Fruit fly (Drosophila melanogaster): Measurements from ENCODE around the gene CG34367.

Gene CG34367

DNA sequence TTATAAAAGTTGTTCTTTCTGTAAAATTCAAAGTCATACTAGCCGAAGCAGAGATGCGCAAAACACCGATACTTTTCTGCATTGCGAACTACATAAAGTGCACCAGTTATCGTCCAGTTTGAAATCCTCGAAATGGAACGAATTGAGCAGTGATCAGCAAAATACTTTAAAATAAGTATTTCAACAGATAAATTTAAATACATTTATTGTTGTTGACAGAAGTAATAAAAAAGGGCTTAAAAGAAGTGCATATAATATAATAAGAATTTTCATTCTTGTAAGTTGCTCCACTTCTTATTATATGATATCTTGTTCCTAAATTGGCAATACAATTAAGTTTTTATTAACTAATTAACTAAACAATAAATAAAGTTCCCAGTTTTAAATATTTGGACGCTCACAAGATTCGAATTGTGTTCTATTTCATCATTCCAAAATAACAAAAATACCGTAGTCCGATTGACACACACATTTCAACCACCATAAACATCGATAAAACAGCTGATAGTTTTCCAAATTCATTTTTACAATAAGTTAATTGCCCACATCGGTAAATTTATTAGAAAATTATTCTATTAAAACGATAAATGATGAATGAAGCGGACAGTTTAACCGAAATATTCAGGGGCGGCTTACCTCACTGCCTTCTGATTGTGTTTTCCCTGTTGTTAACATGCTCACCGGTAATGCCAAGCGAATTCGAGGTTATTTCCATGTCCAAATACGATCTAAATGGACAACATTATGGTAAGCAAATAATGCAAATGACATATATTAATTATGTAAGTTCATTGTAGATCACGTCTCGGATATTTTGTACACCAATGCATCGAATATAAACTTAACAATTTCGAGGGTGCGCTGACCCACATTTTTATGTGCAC lies 39.1 kb downstream of the CG34367 start, which contains the start of the genes Usp14 and CG4972 (continued):
- peak; percentile 37 for TF ChIP-seq gfzf (GFP tag; optimal IDR thresholded peaks at IDR 0.05)
- peak; percentile 29 for TF ChIP-seq CG2120 (GFP tag; optimal IDR thresholded peaks at IDR 0.05)
- no peak for TF ChIP-seq ranshi (GFP tag; IDR thresholded peaks at IDR 0.05)
- TF ChIP-seq pnt (GFP tag; optimal IDR thresholded peaks at IDR 0.05) = no peak
- peak; percentile 79 for TF ChIP-seq Sry-δ (GFP tag; optimal IDR thresholded peaks at IDR 0.05)
- TF ChIP-seq Oaz (GFP tag; IDR thresholded peaks at IDR 0.05) = no peak
- no peak for TF ChIP-seq pho (GFP tag; optimal IDR thresholded peaks at IDR 0.05)
- TF ChIP-seq mirr (GFP tag; optimal IDR thresholded peaks at IDR 0.05) = no peak
- no peak for TF ChIP-seq mld (GFP tag; IDR thresholded peaks at IDR 0.05; ENCODE audit: partially characterized antibody)
- TF ChIP-seq D19A (tag; optimal IDR thresholded peaks at IDR 0.05) = no peak
- TF ChIP-seq CG1603 (tag; optimal IDR thresholded peaks at IDR 0.05) = peak; percentile 99
- TF ChIP-seq dmrt99B (tag; optimal IDR thresholded peaks at IDR 0.05) = no peak
- no peak for TF ChIP-seq lab (GFP tag; optimal IDR thresholded peaks at IDR 0.05)
- TF ChIP-seq klu (GFP tag; IDR thresholded peaks at IDR 0.05) = no peak
- TF ChIP-seq CG2875 (GFP tag; optimal IDR thresholded peaks at IDR 0.05) = no peak
- no peak for TF ChIP-seq CG32532 (GFP tag; IDR thresholded peaks at IDR 0.05)
- no peak for TF ChIP-seq CG11093 (GFP tag; IDR thresholded peaks at IDR 0.05)
- no peak for TF ChIP-seq Blimp-1 (GFP tag; optimal IDR thresholded peaks at IDR 0.05)
- peak; percentile 45 for TF ChIP-seq CG30403 (GFP tag; optimal IDR thresholded peaks at IDR 0.05)
- no peak for TF ChIP-seq sens-2 (GFP tag; IDR thresholded peaks at IDR 0.05)
- peak; percentile 79; the same call in 1 of the 2 replicates for TF ChIP-seq CG1024 (GFP tag; IDR thresholded peaks at IDR 0.05)
- no peak for TF ChIP-seq en (GFP tag; optimal IDR thresholded peaks at IDR 0.05)
- TF ChIP-seq Dref (GFP tag; IDR thresholded peaks at IDR 0.05) = peak; percentile 54
- no peak for TF ChIP-seq wor (GFP tag; IDR thresholded peaks at IDR 0.05)
- TF ChIP-seq CG3065 (GFP tag; optimal IDR thresholded peaks at IDR 0.05) = no peak
- TF ChIP-seq sc (optimal IDR thresholded peaks at IDR 0.05) = no peak
- no peak for TF ChIP-seq sc (GFP tag; optimal IDR thresholded peaks at IDR 0.05)
- TF ChIP-seq CG7372 (GFP tag; IDR thresholded peaks at IDR 0.05) = no peak
- no peak for TF ChIP-seq Sin3A (optimal IDR thresholded peaks at IDR 0.05)
- peak; percentile 61 for TF ChIP-seq Sry-β (GFP tag; optimal IDR thresholded peaks at IDR 0.05)
- TF ChIP-seq ara (GFP tag; IDR thresholded peaks at IDR 0.05) = no peak
- TF ChIP-seq CG9215 (GFP tag; IDR thresholded peaks at IDR 0.05) = no peak
- TF ChIP-seq CG3163 (GFP tag; optimal IDR thresholded peaks at IDR 0.05) = no peak
- no peak for TF ChIP-seq CG12942 (GFP tag; optimal IDR thresholded peaks at IDR 0.05)
- TF ChIP-seq Hmr (GFP tag; optimal IDR thresholded peaks at IDR 0.05) = no peak
- no peak for TF ChIP-seq sug (tag; optimal IDR thresholded peaks at IDR 0.05)
- no peak for TF ChIP-seq Hr39 (optimal IDR thresholded peaks at IDR 0.05)
- no peak for TF ChIP-seq CG10654 (GFP tag; optimal IDR thresholded peaks at IDR 0.05)
- TF ChIP-seq nmo (GFP tag; optimal IDR thresholded peaks at IDR 0.05) = peak; percentile 71
- 0 out of 3 replicates have a peak, but pooled peaks have one; percentile 41 for TF ChIP-seq CG16813 (GFP tag; IDR thresholded peaks at IDR 0.05; ENCODE audit: partially characterized antibody)
- peak; percentile 92 for TF ChIP-seq pfk (GFP tag; optimal IDR thresholded peaks at IDR 0.05)
- TF ChIP-seq Atf-2 (GFP tag; optimal IDR thresholded peaks at IDR 0.05) = no peak
- TF ChIP-seq Doc3 (GFP tag; IDR thresholded peaks at IDR 0.05; ENCODE audit: partially characterized antibody) = no peak
- TF ChIP-seq Bgb (GFP tag; IDR thresholded peaks at IDR 0.05; ENCODE audit: partially characterized antibody) = peak; percentile 38; the same call in 1 of the 2 replicates
- TF ChIP-seq CG8290 (GFP tag; optimal IDR thresholded peaks at IDR 0.05) = peak; percentile 6
- no peak for TF ChIP-seq CG8290 (tag; optimal IDR thresholded peaks at IDR 0.05)
- no peak for TF ChIP-seq Side (GFP tag; optimal IDR thresholded peaks at IDR 0.05)
- TF ChIP-seq CG6791 (GFP tag; IDR thresholded peaks at IDR 0.05; ENCODE audit: partially characterized antibody) = peak; percentile 56; the same call in 2 of the 3 replicates
- no peak for TF ChIP-seq CG15696 (tag; optimal IDR thresholded peaks at IDR 0.05)
- TF ChIP-seq CG3995 (GFP tag; optimal IDR thresholded peaks at IDR 0.05) = peak; percentile 77

Measured in whole organism, embryonic.